Worm (Caenorhabditis elegans): ENCODE results near the gene C49F5.7.
A peak's percentile ranks its signal among the peaks of the same experiment; 100 is the strongest.
"Not testable (repeated sequence)": the region's sequence is repeated elsewhere in the genome, so short reads cannot be mapped to it uniquely, and the experiment has no call there.

C49F5.7 gene

ce11 chrX:11957246-11957645, 37.3 kb upstream of the C49F5.7 start, which contains the start of gene T08D10.5:
Gene T08D10.5, plus strand, starts transcription at chrX:11957546.
- TF ChIP-seq lsy-2 (tag; optimal IDR thresholded peaks at IDR 0.05), result no peak
- no peak for TF ChIP-seq Y5F2A.4 (GFP tag; optimal IDR thresholded peaks at IDR 0.05)
- TF ChIP-seq tra-1 (GFP tag; IDR thresholded peaks at IDR 0.05), result no peak
- TF ChIP-seq lin-15B (tag; optimal IDR thresholded peaks at IDR 0.05), result no peak
- no peak for TF ChIP-seq Y48G9A.11 (GFP tag; IDR thresholded peaks at IDR 0.05)
- TF ChIP-seq gei-8 (GFP tag; optimal IDR thresholded peaks at IDR 0.05), result no peak
- TF ChIP-seq vab-7 (GFP tag; IDR thresholded peaks at IDR 0.05), result no peak

ce11 chrX:11959838-11960237, 34.7 kb upstream of the C49F5.7 start, which contains the start of gene C49F5.8:
Gene C49F5.8, plus strand, starts transcription at chrX:11960138.
- TF ChIP-seq F10B5.3 (tag; optimal IDR thresholded peaks at IDR 0.05) (no peak), nhr-28 (tag; optimal IDR thresholded peaks at IDR 0.05) (peak; percentile 1)

ce11 chrX:11961103-11961502, 33.5 kb upstream of the C49F5.7 start, which contains the start of gene C49F5.13:
Gene C49F5.13, plus strand, starts transcription at chrX:11961403.
- not testable (repeated sequence) for TF ChIP-seq ceh-82 (tag; optimal IDR thresholded peaks at IDR 0.05); saeg-2 (GFP tag; IDR thresholded peaks at IDR 0.05); D1046.2 (GFP tag; IDR thresholded peaks at IDR 0.05)

- no peak for TF ChIP-seq snpc-1.2 (GFP tag; IDR thresholded peaks at IDR 0.05)
- TF ChIP-seq ceh-62 (tag; optimal IDR thresholded peaks at IDR 0.05), result no peak
- TF ChIP-seq mdt-29 (GFP tag; IDR thresholded peaks at IDR 0.05), result no peak
- TF ChIP-seq zag-1 (tag; optimal IDR thresholded peaks at IDR 0.05), result no peak
- TF ChIP-seq nhr-102 (tag; optimal IDR thresholded peaks at IDR 0.05), result peak; percentile 63
- TF ChIP-seq saeg-2 (GFP tag; IDR thresholded peaks at IDR 0.05), result 0 out of 2 replicates have a peak, but pooled peaks have one; percentile 6
- TF ChIP-seq T26A8.4 (GFP tag; IDR thresholded peaks at IDR 0.05), result 0 out of 2 replicates have a peak, but pooled peaks have one; percentile 46
- no peak for TF ChIP-seq nhr-237 (tag; optimal IDR thresholded peaks at IDR 0.05)
- no peak for TF ChIP-seq attf-4 (tag; optimal IDR thresholded peaks at IDR 0.05)
- no peak for TF ChIP-seq F10B5.3 (tag; optimal IDR thresholded peaks at IDR 0.05)
- TF ChIP-seq egl-27 (tag; optimal IDR thresholded peaks at IDR 0.05), result no peak
- peak; percentile 96 for TF ChIP-seq nhr-28 (tag; optimal IDR thresholded peaks at IDR 0.05)
- no peak for TF ChIP-seq vab-7 (GFP tag; IDR thresholded peaks at IDR 0.05)
- TF ChIP-seq unc-130 (GFP tag; optimal IDR thresholded peaks at IDR 0.05), result no peak
- no peak for TF ChIP-seq set-16 (GFP tag; IDR thresholded peaks at IDR 0.05)
- TF ChIP-seq php-3 (GFP tag; IDR thresholded peaks at IDR 0.05), result peak; percentile 91
- TF ChIP-seq ceh-28 (tag; optimal IDR thresholded peaks at IDR 0.05), result no peak
- TF ChIP-seq ZK337.2 (GFP tag; IDR thresholded peaks at IDR 0.05), result no peak
- no peak for TF ChIP-seq nhr-76 (tag; optimal IDR thresholded peaks at IDR 0.05)
- TF ChIP-seq unc-39 (tag; optimal IDR thresholded peaks at IDR 0.05), result no peak
- TF ChIP-seq nhr-25 (tag; optimal IDR thresholded peaks at IDR 0.05; ENCODE audit: borderline replicate concordance, insufficient read depth), result no peak
- no peak for TF ChIP-seq zip-2 (tag; optimal IDR thresholded peaks at IDR 0.05)
- no peak for TF ChIP-seq lin-38 (GFP tag; IDR thresholded peaks at IDR 0.05)
- no peak for TF ChIP-seq ztf-11 (tag; optimal IDR thresholded peaks at IDR 0.05)
- peak; percentile 81 for TF ChIP-seq dmd-6 (GFP tag; IDR thresholded peaks at IDR 0.05)
- no peak for TF ChIP-seq lin-13 (GFP tag; optimal IDR thresholded peaks at IDR 0.05)
- TF ChIP-seq nhr-10 (tag; optimal IDR thresholded peaks at IDR 0.05), result no peak
- no peak for TF ChIP-seq lir-3 (tag; optimal IDR thresholded peaks at IDR 0.05)
- no peak for TF ChIP-seq hlh-30 (tag; optimal IDR thresholded peaks at IDR 0.05; ENCODE audit: insufficient read depth)
- no peak for TF ChIP-seq ceh-82 (tag; optimal IDR thresholded peaks at IDR 0.05)
- no peak for TF ChIP-seq zfp-3 (GFP tag; conservative IDR thresholded peaks at IDR 0.05)
- no peak for TF ChIP-seq dpl-1 (GFP tag; optimal IDR thresholded peaks at IDR 0.05)
- TF ChIP-seq zfp-2 (tag; optimal IDR thresholded peaks at IDR 0.05), result no peak
- TF ChIP-seq spr-1 (tag; optimal IDR thresholded peaks at IDR 0.05), result no peak
- no peak for TF ChIP-seq F44E2.7 (GFP tag; IDR thresholded peaks at IDR 0.05)
- peak; percentile 69 for TF ChIP-seq nhr-48 (tag; optimal IDR thresholded peaks at IDR 0.05)
- no peak for TF ChIP-seq ctbp-1 (GFP tag; IDR thresholded peaks at IDR 0.05)
Observed at ce11 chrX:11962050-11962788, 32.4 kb upstream of the C49F5.7 start.
